Worm (Caenorhabditis elegans) whole organism, late embryonic: ENCODE results near the gene dmsr-8.

Experiments
- C38D4.7 ChIP-seq: fragments of 200-800 bp; sonication (Bioruptor generic); optimal IDR thresholded peaks from 2 replicates; lab custom pipeline; 2018; ENCODE audit warnings: mild to moderate bottlenecking, missing genetic modification characterization, moderate library complexity, missing compliant biosample characterization
- K09A11.1 ChIP-seq: sonication (generic microtip); optimal IDR thresholded peaks from 2 replicates; lab custom pipeline; 2017; ENCODE audit warnings: antibody characterized with exemption, mild to moderate bottlenecking, missing genetic modification characterization, missing compliant biosample characterization; ENCODE audit not compliant: insufficient read depth
- T23F11.4 ChIP-seq: fragments of 200-800 bp; sonication (Bioruptor generic); optimal IDR thresholded peaks from 2 replicates; lab custom pipeline; 2018; ENCODE audit warnings: mild to moderate bottlenecking, missing genetic modification characterization, missing compliant biosample characterization
- Y22D7AL.16 ChIP-seq: sonication (generic microtip); optimal IDR thresholded peaks from 2 replicates; lab custom pipeline; 2016; ENCODE audit warnings: missing genetic modification characterization, missing compliant biosample characterization
- ceh-14 ChIP-seq: sonication (generic microtip); optimal IDR thresholded peaks from 2 replicates; lab custom pipeline; 2016; ENCODE audit warnings: missing genotype, missing genetic modification characterization, missing compliant biosample characterization
- ceh-18 ChIP-seq: sonication (generic microtip); optimal IDR thresholded peaks from 2 replicates; lab custom pipeline; 2016; ENCODE audit warnings: missing genetic modification characterization, missing compliant biosample characterization
- ceh-2 ChIP-seq: sonication (generic microtip); optimal IDR thresholded peaks from 2 replicates; lab custom pipeline; 2016; ENCODE audit warnings: missing genotype, missing genetic modification characterization, missing compliant biosample characterization
- ceh-22 ChIP-seq: sonication (generic microtip); optimal IDR thresholded peaks from 2 replicates; lab custom pipeline; 2017; ENCODE audit warnings: missing biosample characterization, missing genetic modification characterization
- ceh-24 ChIP-seq: sonication (generic microtip); optimal IDR thresholded peaks from 2 replicates; lab custom pipeline; 2016; ENCODE audit warnings: mild to moderate bottlenecking, missing genetic modification characterization, missing compliant biosample characterization
- ceh-30 ChIP-seq: fragments of 150-350 bp; optimal IDR thresholded peaks from 2 replicates; lab custom pipeline; 2014; ENCODE audit warnings: missing biosample characterization, missing genetic modification characterization
- ceh-31 ChIP-seq: sonication (generic microtip); optimal IDR thresholded peaks from 2 replicates; lab custom pipeline; 2016; ENCODE audit warnings: missing genetic modification characterization, missing compliant biosample characterization
- ceh-34 ChIP-seq: sonication (generic microtip); optimal IDR thresholded peaks from 2 replicates; lab custom pipeline; 2016; ENCODE audit warnings: mild to moderate bottlenecking, missing genetic modification characterization, missing compliant biosample characterization
- ceh-48 ChIP-seq: sonication (generic microtip); optimal IDR thresholded peaks from 2 replicates; lab custom pipeline; 2016; ENCODE audit warnings: missing genetic modification characterization, inconsistent platforms, missing compliant biosample characterization
- ceh-6 ChIP-seq: fragments of 200-800 bp; sonication (Bioruptor generic); optimal IDR thresholded peaks from 2 replicates; lab custom pipeline; 2018; ENCODE audit warnings: mild to moderate bottlenecking, missing genetic modification characterization, missing compliant biosample characterization
- dmd-4 ChIP-seq: sonication (generic microtip); optimal IDR thresholded peaks from 2 replicates; lab custom pipeline; 2016; ENCODE audit warnings: borderline replicate concordance, missing genetic modification characterization, missing compliant biosample characterization
- dve-1 ChIP-seq: sonication (generic microtip); optimal IDR thresholded peaks from 2 replicates; lab custom pipeline; 2017; ENCODE audit warnings: antibody characterized with exemption, mild to moderate bottlenecking, missing genetic modification characterization, missing compliant biosample characterization
- elt-2 ChIP-seq: sonication (generic microtip); optimal IDR thresholded peaks from 2 replicates; lab custom pipeline; 2016; ENCODE audit warnings: missing genetic modification reagents, missing genetic modification characterization, missing compliant biosample characterization
- ets-4 ChIP-seq: sonication (generic microtip); optimal IDR thresholded peaks from 2 replicates; lab custom pipeline; 2016; ENCODE audit warnings: missing genetic modification characterization, missing compliant biosample characterization
- fax-1 ChIP-seq: sonication (generic microtip); optimal IDR thresholded peaks from 2 replicates; lab custom pipeline; 2016; ENCODE audit warnings: missing genotype, missing genetic modification characterization, missing compliant biosample characterization
- fkh-6 ChIP-seq: sonication (generic microtip); optimal IDR thresholded peaks from 2 replicates; lab custom pipeline; 2016; ENCODE audit warnings: missing genetic modification characterization, missing compliant biosample characterization
- hlh-15 ChIP-seq: sonication (generic microtip); optimal IDR thresholded peaks from 2 replicates; lab custom pipeline; 2016; ENCODE audit warnings: missing genetic modification characterization, missing compliant biosample characterization
- hlh-30 ChIP-seq: sonication (generic microtip); optimal IDR thresholded peaks from 2 replicates; lab custom pipeline; 2017; ENCODE audit warnings: antibody characterized with exemption, missing genetic modification characterization, missing compliant biosample characterization; ENCODE audit not compliant: insufficient read depth
- hlh-6 ChIP-seq: sonication (generic microtip); optimal IDR thresholded peaks from 2 replicates; lab custom pipeline; 2016; ENCODE audit warnings: missing genotype, missing genetic modification characterization, missing compliant biosample characterization
- hlh-8 ChIP-seq: sonication (generic microtip); optimal IDR thresholded peaks from 2 replicates; lab custom pipeline; 2016; ENCODE audit warnings: missing genotype, missing genetic modification characterization, missing compliant biosample characterization
- lin-11 ChIP-seq: fragments of 200-800 bp; sonication (Bioruptor generic); optimal IDR thresholded peaks from 2 replicates; lab custom pipeline; 2018; ENCODE audit warnings: mild to moderate bottlenecking, missing genetic modification characterization, missing compliant biosample characterization
- madf-2 ChIP-seq: sonication (generic microtip); optimal IDR thresholded peaks from 2 replicates; lab custom pipeline; 2017; ENCODE audit warnings: missing genetic modification characterization, missing compliant biosample characterization
- nfya-1 ChIP-seq: sonication (generic microtip); optimal IDR thresholded peaks from 2 replicates; lab custom pipeline; 2017; ENCODE audit warnings: missing genetic modification characterization, mild to moderate bottlenecking, missing compliant biosample characterization, antibody characterized with exemption, moderate library complexity
- npax-4 ChIP-seq: sonication (generic microtip); optimal IDR thresholded peaks from 2 replicates; lab custom pipeline; 2016; ENCODE audit warnings: missing genetic modification characterization, missing compliant biosample characterization
- pag-3 ChIP-seq: sonication (generic microtip); optimal IDR thresholded peaks from 2 replicates; lab custom pipeline; 2016; ENCODE audit warnings: missing compliant biosample characterization, missing genetic modification characterization, borderline replicate concordance
- pat-9 ChIP-seq: fragments of 200-800 bp; sonication (Bioruptor generic); optimal IDR thresholded peaks from 2 replicates; lab custom pipeline; 2018; ENCODE audit warnings: mild to moderate bottlenecking, missing genetic modification characterization, moderate library complexity, missing compliant biosample characterization
- pax-1 ChIP-seq: fragments of 150-350 bp; optimal IDR thresholded peaks from 2 replicates; lab custom pipeline; 2014; ENCODE audit warnings: missing biosample characterization, missing genetic modification characterization
- pros-1 ChIP-seq: fragments of 150-350 bp; optimal IDR thresholded peaks from 2 replicates; lab custom pipeline; 2014; ENCODE audit warnings: missing biosample characterization, missing genetic modification reagents, missing genetic modification characterization
- ref-2 ChIP-seq: sonication (generic microtip); optimal IDR thresholded peaks from 2 replicates; lab custom pipeline; 2016; ENCODE audit warnings: missing genetic modification characterization, missing compliant biosample characterization
- rnt-1 ChIP-seq: sonication (generic microtip); optimal IDR thresholded peaks from 2 replicates; lab custom pipeline; 2016; ENCODE audit warnings: missing genetic modification characterization, missing compliant biosample characterization
- sdc-2 ChIP-seq: sonication (generic microtip); optimal IDR thresholded peaks from 2 replicates; lab custom pipeline; 2016; ENCODE audit warnings: missing genotype, missing genetic modification characterization, missing compliant biosample characterization
- sox-2 ChIP-seq: fragments of 200-800 bp; sonication (Bioruptor generic); IDR thresholded peaks from 2 replicates; pipeline ENCODE4 v1.3.6; 2022; ENCODE audit warnings: missing genetic modification reagents, missing genetic modification characterization, missing compliant biosample characterization
- syd-9 ChIP-seq: sonication (generic microtip); optimal IDR thresholded peaks from 2 replicates; lab custom pipeline; 2016; ENCODE audit warnings: mild to moderate bottlenecking, missing genetic modification characterization, moderate library complexity, missing compliant biosample characterization
- tbx-2 ChIP-seq: sonication (generic microtip); optimal IDR thresholded peaks from 2 replicates; lab custom pipeline; 2016; ENCODE audit warnings: missing genetic modification characterization, missing compliant biosample characterization
- tbx-7 ChIP-seq: sonication (generic microtip); optimal IDR thresholded peaks from 2 replicates; lab custom pipeline; 2016; ENCODE audit warnings: missing genotype, missing genetic modification characterization, missing compliant biosample characterization
- unc-3 ChIP-seq, 2 experiments: fragments of 200-800 bp in 1 of 2; sonication (Bioruptor generic) in 1 of 2; sonication (generic microtip) in 1 of 2; conservative IDR thresholded peaks in 1 of 2; optimal IDR thresholded peaks in 1 of 2; 2 replicates each; pipeline versions ENCODE4 v1.3.6 to Lab custom; 2016 to 2022; ENCODE audit warnings: missing compliant biosample characterization in 2 of 2, missing genetic modification characterization in 2 of 2, missing genetic modification reagents in 1 of 2
- unc-42 ChIP-seq: sonication (generic microtip); optimal IDR thresholded peaks from 2 replicates; lab custom pipeline; 2016; ENCODE audit warnings: missing genotype, missing genetic modification characterization, missing compliant biosample characterization
- unc-55 ChIP-seq: sonication (generic microtip); optimal IDR thresholded peaks from 2 replicates; lab custom pipeline; 2017; ENCODE audit warnings: missing biosample characterization, missing genetic modification reagents, missing genetic modification characterization
- zip-5 ChIP-seq: sonication (generic microtip); optimal IDR thresholded peaks from 2 replicates; lab custom pipeline; 2016; ENCODE audit warnings: missing genetic modification characterization, missing compliant biosample characterization
- ztf-16 ChIP-seq: sonication (generic microtip); optimal IDR thresholded peaks from 2 replicates; lab custom pipeline; 2017; ENCODE audit warnings: missing genetic modification characterization, missing compliant biosample characterization

The dmsr-8 gene

ce11 chrV:10468190-10468589, 46.0 kb downstream of the dmsr-8 start, which contains the start of gene egl-9:
Gene egl-9 (plus strand): TSS chrV:10468517.
- TF ChIP-seq ceh-6 (GFP tag; lab: Kevin White, UChicago) (no peak), unc-3 (GFP tag; conservative IDR thresholded peaks at IDR 0.05; lab: Robert Waterston, UW) (no peak), unc-3 (tag; optimal IDR thresholded peaks at IDR 0.05; lab: Kevin White, UChicago) (no peak)

ce11 chrV:10467659-10468058, 46.5 kb downstream of the dmsr-8 start:
- no peak for TF ChIP-seq K09A11.1 (tag; lab: Kevin White, UChicago)

ce11 chrV:10467104-10467503, 47.1 kb downstream of the dmsr-8 start:
- TF ChIP-seq tbx-2 (tag; lab: Kevin White, UChicago) (no peak), pag-3 (tag; lab: Kevin White, UChicago) (no peak), ceh-48 (tag; lab: Kevin White, UChicago) (no peak), fkh-6 (tag; lab: Kevin White, UChicago) (no peak), ceh-6 (GFP tag; lab: Kevin White, UChicago) (no peak), madf-2 (tag; lab: Kevin White, UChicago) (no peak), dve-1 (tag; lab: Kevin White, UChicago) (no peak), ceh-24 (tag; lab: Kevin White, UChicago) (no peak), dmd-4 (tag; lab: Kevin White, UChicago) (no peak), hlh-8 (no peak), ref-2 (tag; lab: Kevin White, UChicago) (no peak), fax-1 (tag; lab: Kevin White, UChicago) (no peak), rnt-1 (no peak), elt-2 (no peak), ceh-34 (no peak), tbx-7 (no peak), ceh-31 (tag; lab: Kevin White, UChicago) (no peak), Y22D7AL.16 (tag; lab: Kevin White, UChicago) (no peak)

- peak; percentile 80 for TF ChIP-seq rnt-1
- peak; percentile 41 for TF ChIP-seq ceh-2 (tag; lab: Kevin White, UChicago)
- TF ChIP-seq ceh-18 (tag; lab: Kevin White, UChicago): peak; percentile 95
- TF ChIP-seq unc-55: peak; percentile 83
- peak; percentile 12 for TF ChIP-seq ceh-22 (tag; lab: Kevin White, UChicago)
- TF ChIP-seq sdc-2: peak; percentile 63
- TF ChIP-seq syd-9: no peak
- TF ChIP-seq nfya-1 (tag; lab: Kevin White, UChicago): peak; percentile 96
- peak; percentile 83 for TF ChIP-seq pros-1 (tag; lab: Kevin White, UChicago)
- no peak for TF ChIP-seq npax-4
- TF ChIP-seq ceh-30 (tag; lab: Kevin White, UChicago): peak; percentile 45
- TF ChIP-seq elt-2: peak; percentile 61
- no peak for TF ChIP-seq zip-5 (tag; lab: Kevin White, UChicago)
- peak; percentile 91 for TF ChIP-seq ref-2 (tag; lab: Kevin White, UChicago)
- TF ChIP-seq tbx-2 (tag; lab: Kevin White, UChicago): peak; percentile 91
- peak; percentile 88 for TF ChIP-seq pax-1 (tag; lab: Kevin White, UChicago)
- peak; percentile 2 for TF ChIP-seq T23F11.4 (GFP tag; lab: Kevin White, UChicago)
- TF ChIP-seq unc-42: peak; percentile 92
- no peak for TF ChIP-seq madf-2 (tag; lab: Kevin White, UChicago)
- TF ChIP-seq fkh-6 (tag; lab: Kevin White, UChicago): peak; percentile 46
- TF ChIP-seq ceh-34: peak; percentile 80
- TF ChIP-seq ztf-16 (tag; lab: Kevin White, UChicago): peak; percentile 58
- no peak for TF ChIP-seq K09A11.1 (tag; lab: Kevin White, UChicago)
- TF ChIP-seq ceh-14: peak; percentile 50
- no peak for TF ChIP-seq hlh-15 (tag; lab: Kevin White, UChicago)
- TF ChIP-seq ceh-31 (tag; lab: Kevin White, UChicago): peak; percentile 95
- TF ChIP-seq dve-1 (tag; lab: Kevin White, UChicago): peak; percentile 89
- TF ChIP-seq pat-9 (tag; lab: Kevin White, UChicago): no peak
- peak; percentile 64 for TF ChIP-seq ets-4 (tag; lab: Kevin White, UChicago)
- peak; percentile 8; the same call in 1 of the 2 replicates for TF ChIP-seq sox-2
- no peak for TF ChIP-seq hlh-6
- peak; percentile 95 for TF ChIP-seq hlh-30 (tag; lab: Kevin White, UChicago)
- peak; percentile 19 for TF ChIP-seq tbx-7
- no peak for TF ChIP-seq C38D4.7 (GFP tag; lab: Kevin White, UChicago)
- no peak for TF ChIP-seq lin-11 (tag; lab: Kevin White, UChicago)
Measured at ce11 chrV:10466607-10467092, 47.5 kb downstream of the dmsr-8 start.
